Fruit fly (Drosophila melanogaster) whole organism, embryonic: ENCODE measurements around the gene bi.

Experiments used
- Abd-B ChIP-seq: fragments of 200-800 bp; sonication (Bioruptor generic); optimal IDR thresholded peaks from 2 replicates; lab custom pipeline; 2018; ENCODE audit warnings: missing biosample characterization, mild to moderate bottlenecking, missing genetic modification characterization, moderate library complexity
- Bteb2 ChIP-seq: fragments of 200-800 bp; sonication (Bioruptor generic); optimal IDR thresholded peaks from 2 replicates; lab custom pipeline; 2016; ENCODE audit warnings: missing biosample characterization, missing genetic modification characterization
- CG10565 ChIP-seq: fragments of 200-800 bp; sonication (Bioruptor generic); optimal IDR thresholded peaks from 3 replicates; lab custom pipeline; 2016; ENCODE audit warnings: missing biosample characterization, mild to moderate bottlenecking, missing genetic modification characterization
- CG12391 ChIP-seq: fragments of 200-800 bp; sonication (Bioruptor generic); optimal IDR thresholded peaks from 3 replicates; lab custom pipeline; 2018; ENCODE audit warnings: missing biosample characterization, mild to moderate bottlenecking, missing genetic modification characterization, moderate library complexity
- CG13296 ChIP-seq: fragments of 200-800 bp; sonication (Bioruptor generic); optimal IDR thresholded peaks from 3 replicates; lab custom pipeline; 2018; ENCODE audit warnings: missing biosample characterization, mild to moderate bottlenecking, missing genetic modification characterization
- CG13775 ChIP-seq: fragments of 200-800 bp; sonication (Bioruptor generic); optimal IDR thresholded peaks from 3 replicates; lab custom pipeline; 2017; ENCODE audit warnings: missing biosample characterization, mild to moderate bottlenecking, missing genetic modification characterization
- CG14441 ChIP-seq: fragments of 200-800 bp; sonication (Bioruptor generic); IDR thresholded peaks from 2 replicates; pipeline ENCODE4 v1.3.6; 2022; ENCODE audit warnings: missing biosample characterization, missing genetic modification characterization
- CG15696 ChIP-seq: fragments of 200-800 bp; sonication (Bioruptor generic); optimal IDR thresholded peaks from 2 replicates; lab custom pipeline; 2019; ENCODE audit warnings: missing biosample characterization, mild to moderate bottlenecking, missing genetic modification characterization, moderate library complexity
- CG1603 ChIP-seq: fragments of 200-800 bp; sonication (Bioruptor generic); optimal IDR thresholded peaks from 2 replicates; lab custom pipeline; 2019; ENCODE audit warnings: missing biosample characterization, mild to moderate bottlenecking, missing genetic modification characterization, moderate library complexity
- CG17568 ChIP-seq: fragments of 200-800 bp; sonication (Bioruptor generic); optimal IDR thresholded peaks from 2 replicates; lab custom pipeline; 2018; ENCODE audit warnings: missing biosample characterization, mild to moderate bottlenecking, missing genetic modification characterization, moderate library complexity
- CG1832 ChIP-seq: fragments of 200-800 bp; sonication (Bioruptor generic); optimal IDR thresholded peaks from 2 replicates; lab custom pipeline; 2017; ENCODE audit warnings: missing biosample characterization, mild to moderate bottlenecking, missing genetic modification characterization, inconsistent platforms
- CG18599 ChIP-seq: fragments of 200-800 bp; sonication (Bioruptor generic); optimal IDR thresholded peaks from 3 replicates; lab custom pipeline; 2017; ENCODE audit warnings: missing biosample characterization, missing genetic modification characterization, mild to moderate bottlenecking, moderate library complexity, missing genetic modification reagents
- CG2712 ChIP-seq: fragments of 200-800 bp; optimal IDR thresholded peaks from 3 replicates; lab custom pipeline; 2019; ENCODE audit warnings: missing biosample characterization, mild to moderate bottlenecking, missing genetic modification characterization, moderate library complexity
- CG30020 ChIP-seq: fragments of 200-800 bp; optimal IDR thresholded peaks from 2 replicates; lab custom pipeline; 2019; ENCODE audit warnings: missing biosample characterization, mild to moderate bottlenecking, missing genetic modification characterization, moderate library complexity
- CG31224 ChIP-seq: fragments of 200-800 bp; sonication (Bioruptor generic); IDR thresholded peaks from 2 replicates; pipeline ENCODE4 v1.3.6; 2022; ENCODE audit warnings: missing biosample characterization, missing genetic modification characterization
- CG31365 ChIP-seq: fragments of 200-800 bp; sonication (Bioruptor generic); optimal IDR thresholded peaks from 2 replicates; lab custom pipeline; 2018; ENCODE audit warnings: missing biosample characterization, mild to moderate bottlenecking, missing genetic modification characterization
- CG32532 ChIP-seq: fragments of 200-800 bp; sonication (Bioruptor generic); IDR thresholded peaks from 2 replicates; pipeline ENCODE4 v1.3.6; 2022; ENCODE audit warnings: missing biosample characterization, missing genetic modification characterization
- CG3838 ChIP-seq: fragments of 200-800 bp; sonication (Bioruptor generic); optimal IDR thresholded peaks from 3 replicates; lab custom pipeline; 2016; ENCODE audit warnings: missing biosample characterization, missing genetic modification characterization
- CG42726 ChIP-seq: fragments of 200-800 bp; sonication (Bioruptor generic); IDR thresholded peaks from 2 replicates; pipeline ENCODE4 v1.3.6; 2022; ENCODE audit warnings: missing biosample characterization, missing genetic modification characterization; ENCODE audit not compliant: partially characterized antibody
- CG4328 ChIP-seq: fragments of 200-800 bp; sonication (Bioruptor generic); optimal IDR thresholded peaks from 3 replicates; lab custom pipeline; 2017; ENCODE audit warnings: missing biosample characterization, missing genetic modification reagents, missing genetic modification characterization
- CG7963 ChIP-seq: fragments of 200-800 bp; sonication (Bioruptor generic); IDR thresholded peaks from 3 replicates; pipeline ENCODE4 v1.3.6; 2022; ENCODE audit warnings: missing biosample characterization, missing genetic modification characterization; ENCODE audit not compliant: partially characterized antibody
- CoRest ChIP-seq: fragments of 200-800 bp; sonication (Bioruptor generic); optimal IDR thresholded peaks from 3 replicates; lab custom pipeline; 2018; ENCODE audit warnings: missing biosample characterization, mild to moderate bottlenecking, missing genetic modification characterization, moderate library complexity
- D19A ChIP-seq: fragments of 200-800 bp; optimal IDR thresholded peaks from 3 replicates; lab custom pipeline; 2019; ENCODE audit warnings: missing biosample characterization, mild to moderate bottlenecking, missing genetic modification characterization, moderate library complexity
- Gsc ChIP-seq: fragments of 200-800 bp; sonication (Bioruptor generic); IDR thresholded peaks from 2 replicates; pipeline ENCODE4 v1.3.6; 2022; ENCODE audit warnings: missing biosample characterization, missing genetic modification characterization
- HmgZ ChIP-seq: fragments of 200-800 bp; sonication (Bioruptor generic); optimal IDR thresholded peaks from 2 replicates; lab custom pipeline; 2018; ENCODE audit warnings: missing biosample characterization, mild to moderate bottlenecking, missing genetic modification characterization
- Hr39 ChIP-seq: fragments of >200 bp; optimal IDR thresholded peaks from 2 replicates; lab custom pipeline; 2017
- Lhr ChIP-seq: fragments of 200-800 bp; sonication (Bioruptor generic); optimal IDR thresholded peaks from 3 replicates; lab custom pipeline; 2017; ENCODE audit warnings: mild to moderate bottlenecking, missing biosample characterization, missing genetic modification reagents, missing genetic modification characterization
- Max ChIP-seq: fragments of 200-800 bp; sonication (Bioruptor generic); optimal IDR thresholded peaks from 2 replicates; lab custom pipeline; 2016; ENCODE audit warnings: missing biosample characterization, mild to moderate bottlenecking, missing genetic modification characterization
- Ravus ChIP-seq: fragments of 200-800 bp; sonication (Bioruptor generic); IDR thresholded peaks from 2 replicates; pipeline ENCODE4 v1.3.6; 2022; ENCODE audit warnings: missing biosample characterization, missing genetic modification characterization
- Rx ChIP-seq: fragments of 200-800 bp; sonication (Bioruptor generic); IDR thresholded peaks from 2 replicates; pipeline ENCODE4 v1.3.6; 2022; ENCODE audit warnings: missing biosample characterization, missing genetic modification characterization
- Spps ChIP-seq: fragments of 200-800 bp; sonication (Bioruptor generic); optimal IDR thresholded peaks from 2 replicates; lab custom pipeline; 2018; ENCODE audit warnings: missing biosample characterization, mild to moderate bottlenecking, missing genetic modification characterization
- Trl ChIP-seq, 3 experiments: fragments of >200 bp in 2 of 3; fragments of 200-800 bp in 1 of 3; sonication (Bioruptor generic) in 1 of 3; optimal IDR thresholded peaks; 2 replicates in 1 of 3; 3 replicates in 2 of 3; lab custom pipeline; 2016 to 2017; ENCODE audit warnings: missing biosample characterization in 1 of 3, missing genetic modification characterization in 1 of 3
- amos ChIP-seq: fragments of 200-800 bp; sonication (Bioruptor generic); IDR thresholded peaks from 2 replicates; pipeline ENCODE4 v1.3.6; 2022; ENCODE audit warnings: missing biosample characterization, missing genetic modification characterization; ENCODE audit not compliant: partially characterized antibody
- aop ChIP-seq: fragments of 200-800 bp; sonication (Bioruptor generic); IDR thresholded peaks from 2 replicates; pipeline ENCODE4 v1.3.6; 2022; ENCODE audit warnings: missing biosample characterization, missing genetic modification characterization
- ato ChIP-seq: fragments of 200-800 bp; sonication (Bioruptor generic); IDR thresholded peaks from 2 replicates; pipeline ENCODE4 v1.3.6; 2022; ENCODE audit warnings: missing biosample characterization, missing genetic modification characterization; ENCODE audit not compliant: partially characterized antibody
- chn ChIP-seq: fragments of 200-800 bp; sonication (Bioruptor generic); optimal IDR thresholded peaks from 2 replicates; lab custom pipeline; 2016; ENCODE audit warnings: missing biosample characterization, missing genetic modification characterization
- croc ChIP-seq: fragments of 200-800 bp; sonication (Bioruptor generic); conservative IDR thresholded peaks from 3 replicates; pipeline ENCODE4 v1.3.6; 2022; ENCODE audit warnings: missing biosample characterization, missing genetic modification characterization
- crol ChIP-seq: fragments of 200-800 bp; sonication (Bioruptor generic); IDR thresholded peaks from 2 replicates; pipeline ENCODE4 v1.3.6; 2022; ENCODE audit warnings: missing biosample characterization, missing genetic modification characterization
- dimm ChIP-seq: fragments of 200-800 bp; sonication (Bioruptor generic); IDR thresholded peaks from 2 replicates; pipeline ENCODE4 v1.3.6; 2022; ENCODE audit warnings: missing biosample characterization, missing genetic modification characterization
- eyg ChIP-seq: fragments of 200-800 bp; sonication (Bioruptor generic); optimal IDR thresholded peaks from 3 replicates; lab custom pipeline; 2016; ENCODE audit warnings: missing biosample characterization, missing genetic modification characterization
- grn ChIP-seq: fragments of 200-800 bp; sonication (Bioruptor generic); optimal IDR thresholded peaks from 3 replicates; lab custom pipeline; 2017; ENCODE audit warnings: missing biosample characterization, missing genetic modification characterization
- her ChIP-seq: fragments of 200-800 bp; sonication (Bioruptor generic); optimal IDR thresholded peaks from 2 replicates; lab custom pipeline; 2016; ENCODE audit warnings: missing biosample characterization, missing genetic modification characterization
- lola ChIP-seq, 3 experiments: fragments of >200 bp in 2 of 3; fragments of 200-800 bp in 1 of 3; sonication (Bioruptor generic) in 1 of 3; optimal IDR thresholded peaks; 2 replicates each; lab custom pipeline; 2017 to 2019; ENCODE audit warnings: missing biosample characterization in 3 of 3, missing genetic modification characterization in 3 of 3, mild to moderate bottlenecking in 1 of 3, moderate library complexity in 1 of 3
- lov ChIP-seq, 2 experiments: fragments of 200-800 bp in 1 of 2; fragments of >200 bp in 1 of 2; sonication (Bioruptor generic) in 1 of 2; IDR thresholded peaks in 1 of 2; optimal IDR thresholded peaks in 1 of 2; 2 replicates in 1 of 2; 3 replicates in 1 of 2; pipeline versions ENCODE4 v1.3.6 to Lab custom; 2017 to 2022; ENCODE audit warnings: missing biosample characterization in 1 of 2, missing genetic modification characterization in 1 of 2
- p53 ChIP-seq: fragments of 200-800 bp; sonication (Bioruptor generic); optimal IDR thresholded peaks from 2 replicates; lab custom pipeline; 2016; ENCODE audit warnings: missing biosample characterization, missing genetic modification characterization
- phol ChIP-seq: fragments of 200-800 bp; sonication (Bioruptor generic); optimal IDR thresholded peaks from 3 replicates; lab custom pipeline; 2018; ENCODE audit warnings: missing biosample characterization, mild to moderate bottlenecking, missing genetic modification characterization, moderate library complexity
- slbo ChIP-seq: fragments of 200-800 bp; sonication (Bioruptor generic); IDR thresholded peaks from 2 replicates; pipeline ENCODE4 v1.3.6; 2022; ENCODE audit warnings: missing biosample characterization, missing genetic modification characterization
- sna ChIP-seq: fragments of 200-800 bp; sonication (Bioruptor generic); IDR thresholded peaks from 2 replicates; pipeline ENCODE4 v1.3.6; 2022; ENCODE audit warnings: missing biosample characterization, missing genetic modification characterization; ENCODE audit not compliant: partially characterized antibody
- sr ChIP-seq: fragments of 200-800 bp; sonication (Bioruptor generic); IDR thresholded peaks from 3 replicates; pipeline ENCODE4 v1.3.6; 2022; ENCODE audit warnings: missing biosample characterization, missing genetic modification characterization
- zfh2 ChIP-seq: fragments of 200-800 bp; sonication (Bioruptor generic); optimal IDR thresholded peaks from 2 replicates; lab custom pipeline; 2016; ENCODE audit warnings: missing biosample characterization, missing genetic modification characterization

bi gene

dm6 chrX:4425016-4425415 is 12.4 kb downstream of the bi start (continued):
- no peak for TF ChIP-seq chn (GFP tag; lab: Kevin White, UChicago)
- no peak for TF ChIP-seq Ravus
- TF ChIP-seq CG32532 (GFP tag; lab: Robert Waterston, UW): peak; percentile 7; the same call in 1 of the 2 replicates
- no peak for TF ChIP-seq CG2712 (tag; lab: Kevin White, UChicago)
- peak; percentile 42 for TF ChIP-seq CG42726 (GFP tag; lab: Robert Waterston, UW)
- TF ChIP-seq CG7963 (GFP tag; lab: Robert Waterston, UW): no peak
- no peak for TF ChIP-seq sna (GFP tag; lab: Robert Waterston, UW)
- no peak for TF ChIP-seq CG30020 (tag; lab: Kevin White, UChicago)
- no peak for TF ChIP-seq CG31365
- no peak for TF ChIP-seq Hr39 (lab: Kevin White, UChicago)
- TF ChIP-seq croc (GFP tag; lab: Robert Waterston, UW): no peak
- no peak for TF ChIP-seq CG18599
- TF ChIP-seq D19A (tag; lab: Kevin White, UChicago): no peak
- TF ChIP-seq CoRest (tag; lab: Kevin White, UChicago): peak; percentile 75
- no peak for TF ChIP-seq ato (GFP tag; lab: Robert Waterston, UW)
- no peak for TF ChIP-seq Rx (GFP tag; lab: Robert Waterston, UW)
- no peak for TF ChIP-seq CG13296 (GFP tag; lab: Kevin White, UChicago)
- no peak for TF ChIP-seq lov (optimal IDR thresholded peaks at IDR 0.05; lab: Kevin White, UChicago)
- no peak for TF ChIP-seq lov (GFP tag; IDR thresholded peaks at IDR 0.05; lab: Robert Waterston, UW)
- TF ChIP-seq CG12391 (tag; lab: Kevin White, UChicago): no peak
- TF ChIP-seq CG15696 (tag; lab: Kevin White, UChicago): no peak
- peak; percentile 18; the same call in 1 of the 2 replicates for TF ChIP-seq amos (GFP tag; lab: Robert Waterston, UW)
- no peak for TF ChIP-seq eyg (GFP tag; lab: Kevin White, UChicago)
- no peak for TF ChIP-seq Max (GFP tag; lab: Kevin White, UChicago)
- TF ChIP-seq CG4328 (GFP tag; lab: Kevin White, UChicago): no peak
- no peak for TF ChIP-seq sr (GFP tag; lab: Robert Waterston, UW)
- TF ChIP-seq Bteb2 (GFP tag; lab: Kevin White, UChicago): no peak
- peak; percentile 12 for TF ChIP-seq Abd-B (GFP tag; lab: Kevin White, UChicago)
- TF ChIP-seq CG13775 (GFP tag; lab: Kevin White, UChicago): no peak
- TF ChIP-seq grn (GFP tag; lab: Kevin White, UChicago): no peak
- TF ChIP-seq CG31224: no peak
- TF ChIP-seq Trl (optimal IDR thresholded peaks at IDR 0.05; lab: Kevin White, UChicago): peak; percentile 53 to 77
- TF ChIP-seq Trl (GFP tag; optimal IDR thresholded peaks at IDR 0.05; lab: Kevin White, UChicago): no peak
- 0 out of 2 replicates have a peak, but pooled peaks have one; percentile 13 for TF ChIP-seq crol (GFP tag; lab: Robert Waterston, UW)
- no peak for TF ChIP-seq her
- TF ChIP-seq aop (GFP tag; lab: Robert Waterston, UW): no peak
- TF ChIP-seq Spps (tag; lab: Kevin White, UChicago): no peak
- no peak for TF ChIP-seq Lhr (GFP tag; lab: Kevin White, UChicago)
- TF ChIP-seq slbo (GFP tag; lab: Robert Waterston, UW): 0 out of 2 replicates have a peak, but pooled peaks have one; percentile 13
- TF ChIP-seq CG3838 (GFP tag; lab: Kevin White, UChicago): no peak
- TF ChIP-seq dimm (GFP tag; lab: Robert Waterston, UW): no peak
- no peak for TF ChIP-seq p53 (GFP tag; lab: Kevin White, UChicago)
- no peak for TF ChIP-seq CG14441
- peak; percentile 87 for TF ChIP-seq phol
- peak; percentile 47 for TF ChIP-seq HmgZ
- peak in 1 of 3 experiments; percentile 57 for TF ChIP-seq lola (GFP tag; optimal IDR thresholded peaks at IDR 0.05; lab: Kevin White, UChicago)
- no peak for TF ChIP-seq CG17568
- TF ChIP-seq CG1603: no peak
- TF ChIP-seq CG10565: no peak
- peak; percentile 93 for TF ChIP-seq CG1832
- no peak for TF ChIP-seq zfh2 (GFP tag; lab: Kevin White, UChicago)
- no peak for TF ChIP-seq Gsc (GFP tag; lab: Robert Waterston, UW)
